Fruit fly (Drosophila melanogaster): ENCODE data around the gene CG17211.
A peak's percentile ranks its signal among the peaks of the same experiment; 100 is the strongest.

CG17211 gene

dm6 chr2L:12065683-12066386 is 48.3 kb upstream of the CG17211 start (continued):
- TF ChIP-seq gt (GFP tag; IDR thresholded peaks at IDR 0.05) = no peak
- peak; percentile 49 for TF ChIP-seq Ssrp (tag; optimal IDR thresholded peaks at IDR 0.05)
- TF ChIP-seq sd (tag; optimal IDR thresholded peaks at IDR 0.05) = no peak
- no peak for TF ChIP-seq CG10959 (GFP tag; IDR thresholded peaks at IDR 0.05)
- no peak for TF ChIP-seq CG43689 (GFP tag; IDR thresholded peaks at IDR 0.05)
- TF ChIP-seq CG3163 (GFP tag; optimal IDR thresholded peaks at IDR 0.05) = peak; percentile 71
- TF ChIP-seq dysf (GFP tag; IDR thresholded peaks at IDR 0.05) = no peak
- TF ChIP-seq cas (GFP tag; IDR thresholded peaks at IDR 0.05) = no peak
- no peak for TF ChIP-seq CG14860 (GFP tag; IDR thresholded peaks at IDR 0.05; ENCODE audit: partially characterized antibody)
- TF ChIP-seq ro (GFP tag; IDR thresholded peaks at IDR 0.05) = no peak; the same call in 1 of the 2 replicates
- peak; percentile 47 for TF ChIP-seq nerfin-1 (tag; optimal IDR thresholded peaks at IDR 0.05)
- no peak; the same call in 1 of the 2 replicates for TF ChIP-seq CG32772 (GFP tag; IDR thresholded peaks at IDR 0.05)
- TF ChIP-seq wdn (GFP tag; IDR thresholded peaks at IDR 0.05) = no peak
- no peak for TF ChIP-seq da (GFP tag; optimal IDR thresholded peaks at IDR 0.05)
- no peak for TF ChIP-seq CG1603 (tag; optimal IDR thresholded peaks at IDR 0.05)
- TF ChIP-seq Hmx (GFP tag; optimal IDR thresholded peaks at IDR 0.05) = no peak
- TF ChIP-seq exex (tag; optimal IDR thresholded peaks at IDR 0.05) = no peak
- no peak for TF ChIP-seq CG11560 (tag; IDR thresholded peaks at IDR 0.05)
- no peak for TF ChIP-seq tll (GFP tag; optimal IDR thresholded peaks at IDR 0.05)
- peak; percentile 75 for TF ChIP-seq Xrp1 (GFP tag; IDR thresholded peaks at IDR 0.05)
- TF ChIP-seq CG2120 (GFP tag; optimal IDR thresholded peaks at IDR 0.05) = no peak
- no peak for TF ChIP-seq grn (GFP tag; optimal IDR thresholded peaks at IDR 0.05)
- TF ChIP-seq prd (optimal IDR thresholded peaks at IDR 0.05) = no peak
- peak; percentile 76; the same call in 2 of the 3 replicates for TF ChIP-seq prd (GFP tag; IDR thresholded peaks at IDR 0.05)
- no peak for TF ChIP-seq schlank (tag; optimal IDR thresholded peaks at IDR 0.05)
- no peak; the same call in 2 of the 3 replicates for TF ChIP-seq tgo (GFP tag; IDR thresholded peaks at IDR 0.05)
- no peak for TF ChIP-seq dm (GFP tag; optimal IDR thresholded peaks at IDR 0.05)
- no peak for TF ChIP-seq Dp (GFP tag; optimal IDR thresholded peaks at IDR 0.05)
- TF ChIP-seq CoRest (tag; optimal IDR thresholded peaks at IDR 0.05) = peak; percentile 48
- TF ChIP-seq Neu2 (GFP tag; optimal IDR thresholded peaks at IDR 0.05; ENCODE audit: borderline replicate concordance) = no peak
- no peak for TF ChIP-seq CG18011 (GFP tag; optimal IDR thresholded peaks at IDR 0.05)
- no peak for TF ChIP-seq CG14014 (GFP tag; IDR thresholded peaks at IDR 0.05)
- no peak for TF ChIP-seq Rfx (GFP tag; IDR thresholded peaks at IDR 0.05)
- TF ChIP-seq phol (tag; optimal IDR thresholded peaks at IDR 0.05) = peak; percentile 68
- TF ChIP-seq Kr (GFP tag; optimal IDR thresholded peaks at IDR 0.05) = no peak
- TF ChIP-seq fu2 (GFP tag; optimal IDR thresholded peaks at IDR 0.05) = no peak
- TF ChIP-seq Gug (GFP tag; IDR thresholded peaks at IDR 0.05) = no peak
- no peak for TF ChIP-seq sob (GFP tag; IDR thresholded peaks at IDR 0.05)
- peak; percentile 53 for TF ChIP-seq cad (GFP tag; optimal IDR thresholded peaks at IDR 0.05)
- peak; percentile 72 for TF ChIP-seq gsb-n (tag; optimal IDR thresholded peaks at IDR 0.05)
- TF ChIP-seq CG18619 (GFP tag; optimal IDR thresholded peaks at IDR 0.05) = no peak
- TF ChIP-seq CG17802 (tag; optimal IDR thresholded peaks at IDR 0.05) = no peak
- TF ChIP-seq CG10543 (GFP tag; optimal IDR thresholded peaks at IDR 0.05) = no peak
- TF ChIP-seq kah (GFP tag; optimal IDR thresholded peaks at IDR 0.05) = no peak
- TF ChIP-seq Hmr (GFP tag; optimal IDR thresholded peaks at IDR 0.05) = no peak
- no peak for TF ChIP-seq CG33213 (GFP tag; optimal IDR thresholded peaks at IDR 0.05)
- no peak for TF ChIP-seq repo (GFP tag; optimal IDR thresholded peaks at IDR 0.05)
- no peak for TF ChIP-seq CG31388 (GFP tag; optimal IDR thresholded peaks at IDR 0.05)
- TF ChIP-seq CG1529 (GFP tag; optimal IDR thresholded peaks at IDR 0.05) = peak; percentile 24
- TF ChIP-seq Mrtf (GFP tag; IDR thresholded peaks at IDR 0.05) = no peak
- peak; percentile 35 for TF ChIP-seq CG6813 (GFP tag; optimal IDR thresholded peaks at IDR 0.05)

All from whole organism, embryonic.